Fruit fly (Drosophila melanogaster): Measurements from ENCODE around the gene CG31465.
A peak's percentile ranks its signal among the peaks of the same experiment; 100 is the strongest.

dm6 chr3R:21897565-21897964 lies 17.0 kb downstream of the CG31465 start:
- TF ChIP-seq H2.0 (GFP tag; IDR thresholded peaks at IDR 0.05) (no peak), CG18011 (GFP tag; optimal IDR thresholded peaks at IDR 0.05) (no peak), Eip74EF (GFP tag; optimal IDR thresholded peaks at IDR 0.05) (no peak), yki (optimal IDR thresholded peaks at IDR 0.05) (no peak), CG15479 (GFP tag; optimal IDR thresholded peaks at IDR 0.05) (no peak), CG11456 (GFP tag; IDR thresholded peaks at IDR 0.05) (no peak), CG15269 (tag; optimal IDR thresholded peaks at IDR 0.05) (no peak), nom (GFP tag; optimal IDR thresholded peaks at IDR 0.05) (peak; percentile 95), sima (GFP tag; optimal IDR thresholded peaks at IDR 0.05) (no peak), CG14014 (GFP tag; IDR thresholded peaks at IDR 0.05) (no peak), Ets65A (GFP tag) (no peak)
